Worm (Caenorhabditis elegans) whole organism, L2 larva: ENCODE data around the gene skr-10.

Experiments used
- F13H6.1 ChIP-seq: sonication (generic microtip); optimal IDR thresholded peaks from 2 replicates; lab custom pipeline; 2016; ENCODE audit warnings: missing genetic modification characterization, missing compliant biosample characterization
- ZK546.5 ChIP-seq: sonication (generic microtip); optimal IDR thresholded peaks from 2 replicates; lab custom pipeline; 2017; ENCODE audit warnings: missing biosample characterization, missing genetic modification characterization
- aly-2 ChIP-seq: fragments of 150-350 bp; optimal IDR thresholded peaks from 2 replicates; lab custom pipeline; 2014; ENCODE audit warnings: missing biosample characterization, missing genetic modification characterization
- ceh-16 ChIP-seq: fragments of 150-350 bp; optimal IDR thresholded peaks from 2 replicates; lab custom pipeline; 2014; ENCODE audit warnings: missing biosample characterization, missing genetic modification characterization
- egl-27 ChIP-seq: sonication (generic microtip); optimal IDR thresholded peaks from 3 replicates; lab custom pipeline; 2017; ENCODE audit warnings: missing biosample characterization, missing genetic modification reagents, missing genetic modification characterization
- lin-39 ChIP-seq: fragments of 150-350 bp; optimal IDR thresholded peaks from 2 replicates; lab custom pipeline; 2014; ENCODE audit warnings: missing biosample characterization, missing genetic modification reagents, missing genetic modification characterization
- skn-1 ChIP-seq: sonication (generic microtip); optimal IDR thresholded peaks from 2 replicates; lab custom pipeline; 2017; ENCODE audit warnings: missing biosample characterization, missing genetic modification characterization
- snpc-4 ChIP-seq: fragments of 150-350 bp; optimal IDR thresholded peaks from 2 replicates; lab custom pipeline; 2014; ENCODE audit warnings: missing biosample characterization, missing genetic modification characterization
- unc-39 ChIP-seq: fragments of 150-350 bp; optimal IDR thresholded peaks from 2 replicates; lab custom pipeline; 2014; ENCODE audit warnings: missing biosample characterization, missing genetic modification characterization
- unc-62 ChIP-seq: fragments of 150-350 bp; optimal IDR thresholded peaks from 2 replicates; lab custom pipeline; 2014; ENCODE audit warnings: missing biosample characterization, missing genetic modification reagents, missing genetic modification characterization

DNA sequence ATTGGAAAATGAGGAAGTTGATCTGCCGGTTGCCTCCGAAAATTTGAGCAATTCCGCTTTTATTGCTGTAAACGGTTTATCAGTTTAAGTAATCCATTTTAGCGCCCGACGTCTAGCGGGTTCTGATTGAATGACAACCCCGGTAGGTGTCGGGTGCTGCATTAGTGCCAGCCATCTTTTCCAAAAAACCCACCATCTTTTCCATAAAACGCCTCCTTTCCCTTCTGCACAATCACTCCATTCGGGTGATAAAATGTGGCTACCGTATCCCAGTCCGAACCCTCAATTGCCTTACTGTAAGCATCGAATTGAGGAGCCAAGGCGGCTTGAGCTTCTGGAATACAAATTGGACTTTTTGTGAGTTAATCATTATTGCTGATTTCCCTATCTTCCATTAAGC lies 46.4 kb upstream of the skr-10 start:
- TF ChIP-seq unc-62 (GFP tag; lab: Kevin White, UChicago) (no peak), F13H6.1 (tag; lab: Kevin White, UChicago) (no peak), unc-39 (no peak), egl-27 (tag; lab: Kevin White, UChicago) (no peak), ceh-16 (no peak), skn-1 (no peak), lin-39 (tag; lab: Kevin White, UChicago) (no peak), aly-2 (tag; lab: Kevin White, UChicago) (no peak), ZK546.5 (tag; lab: Kevin White, UChicago) (no peak), snpc-4 (tag; lab: Kevin White, UChicago) (no peak)
